Worm (Caenorhabditis elegans) whole organism, late embryonic: ENCODE data around the gene col-106.
A peak's percentile ranks its signal among the peaks of the same experiment; 100 is the strongest.

Experiments
- C08G9.2 ChIP-seq: sonication (generic microtip); optimal IDR thresholded peaks from 2 replicates; lab custom pipeline; 2016; ENCODE audit warnings: mild to moderate bottlenecking, missing genetic modification characterization, moderate library complexity, missing compliant biosample characterization
- K02D7.2 ChIP-seq: sonication (generic microtip); optimal IDR thresholded peaks from 2 replicates; lab custom pipeline; 2017; ENCODE audit warnings: mild to moderate bottlenecking, missing genetic modification characterization, missing compliant biosample characterization
- K09A11.1 ChIP-seq: sonication (generic microtip); optimal IDR thresholded peaks from 2 replicates; lab custom pipeline; 2017; ENCODE audit warnings: antibody characterized with exemption, mild to moderate bottlenecking, missing genetic modification characterization, missing compliant biosample characterization; ENCODE audit not compliant: insufficient read depth
- Y22D7AL.16 ChIP-seq: sonication (generic microtip); optimal IDR thresholded peaks from 2 replicates; lab custom pipeline; 2016; ENCODE audit warnings: missing genetic modification characterization, missing compliant biosample characterization
- ceh-2 ChIP-seq: sonication (generic microtip); optimal IDR thresholded peaks from 2 replicates; lab custom pipeline; 2016; ENCODE audit warnings: missing genotype, missing genetic modification characterization, missing compliant biosample characterization
- ceh-22 ChIP-seq: sonication (generic microtip); optimal IDR thresholded peaks from 2 replicates; lab custom pipeline; 2017; ENCODE audit warnings: missing biosample characterization, missing genetic modification characterization
- ceh-24 ChIP-seq: sonication (generic microtip); optimal IDR thresholded peaks from 2 replicates; lab custom pipeline; 2016; ENCODE audit warnings: mild to moderate bottlenecking, missing genetic modification characterization, missing compliant biosample characterization
- ceh-31 ChIP-seq: sonication (generic microtip); optimal IDR thresholded peaks from 2 replicates; lab custom pipeline; 2016; ENCODE audit warnings: missing genetic modification characterization, missing compliant biosample characterization
- ceh-34 ChIP-seq: sonication (generic microtip); optimal IDR thresholded peaks from 2 replicates; lab custom pipeline; 2016; ENCODE audit warnings: mild to moderate bottlenecking, missing genetic modification characterization, missing compliant biosample characterization
- ceh-45 ChIP-seq: fragments of 200-800 bp; sonication (Bioruptor generic); IDR thresholded peaks from 2 replicates; pipeline ENCODE4 v1.3.6; 2022; ENCODE audit warnings: missing genetic modification reagents, missing genetic modification characterization, missing compliant biosample characterization
- ceh-6 ChIP-seq: fragments of 200-800 bp; sonication (Bioruptor generic); optimal IDR thresholded peaks from 2 replicates; lab custom pipeline; 2018; ENCODE audit warnings: mild to moderate bottlenecking, missing genetic modification characterization, missing compliant biosample characterization
- ceh-9 ChIP-seq: sonication (generic microtip); optimal IDR thresholded peaks from 2 replicates; lab custom pipeline; 2016; ENCODE audit warnings: mild to moderate bottlenecking, missing genetic modification characterization, inconsistent platforms, missing compliant biosample characterization
- dmd-4 ChIP-seq: sonication (generic microtip); optimal IDR thresholded peaks from 2 replicates; lab custom pipeline; 2016; ENCODE audit warnings: borderline replicate concordance, missing genetic modification characterization, missing compliant biosample characterization
- elt-2 ChIP-seq: sonication (generic microtip); optimal IDR thresholded peaks from 2 replicates; lab custom pipeline; 2016; ENCODE audit warnings: missing genetic modification reagents, missing genetic modification characterization, missing compliant biosample characterization
- elt-4 ChIP-seq: sonication (generic microtip); optimal IDR thresholded peaks from 2 replicates; lab custom pipeline; 2016; ENCODE audit warnings: missing genetic modification characterization, missing compliant biosample characterization
- fkh-10 ChIP-seq: fragments of 150-350 bp; optimal IDR thresholded peaks from 2 replicates; lab custom pipeline; 2014; ENCODE audit warnings: missing biosample characterization, missing genetic modification reagents, missing genetic modification characterization
- gmeb-2 ChIP-seq: sonication (generic microtip); optimal IDR thresholded peaks from 2 replicates; lab custom pipeline; 2016; ENCODE audit warnings: missing genetic modification characterization, inconsistent platforms, missing compliant biosample characterization
- hlh-15 ChIP-seq: sonication (generic microtip); optimal IDR thresholded peaks from 2 replicates; lab custom pipeline; 2016; ENCODE audit warnings: missing genetic modification characterization, missing compliant biosample characterization
- hlh-30 ChIP-seq: sonication (generic microtip); optimal IDR thresholded peaks from 2 replicates; lab custom pipeline; 2017; ENCODE audit warnings: antibody characterized with exemption, missing genetic modification characterization, missing compliant biosample characterization; ENCODE audit not compliant: insufficient read depth
- hlh-8 ChIP-seq: sonication (generic microtip); optimal IDR thresholded peaks from 2 replicates; lab custom pipeline; 2016; ENCODE audit warnings: missing genotype, missing genetic modification characterization, missing compliant biosample characterization
- madf-2 ChIP-seq: sonication (generic microtip); optimal IDR thresholded peaks from 2 replicates; lab custom pipeline; 2017; ENCODE audit warnings: missing genetic modification characterization, missing compliant biosample characterization
- nfya-1 ChIP-seq: sonication (generic microtip); optimal IDR thresholded peaks from 2 replicates; lab custom pipeline; 2017; ENCODE audit warnings: missing genetic modification characterization, mild to moderate bottlenecking, missing compliant biosample characterization, antibody characterized with exemption, moderate library complexity
- npax-4 ChIP-seq: sonication (generic microtip); optimal IDR thresholded peaks from 2 replicates; lab custom pipeline; 2016; ENCODE audit warnings: missing genetic modification characterization, missing compliant biosample characterization
- pax-1 ChIP-seq: fragments of 150-350 bp; optimal IDR thresholded peaks from 2 replicates; lab custom pipeline; 2014; ENCODE audit warnings: missing biosample characterization, missing genetic modification characterization
- pha-4 ChIP-seq: fragments of 150-350 bp; optimal IDR thresholded peaks from 2 replicates; lab custom pipeline; 2018; ENCODE audit warnings: missing biosample characterization, missing genetic modification reagents, missing genetic modification characterization
- pqm-1 ChIP-seq: sonication (generic microtip); optimal IDR thresholded peaks from 2 replicates; lab custom pipeline; 2016; ENCODE audit warnings: missing genetic modification characterization, missing compliant biosample characterization
- ref-2 ChIP-seq: sonication (generic microtip); optimal IDR thresholded peaks from 2 replicates; lab custom pipeline; 2016; ENCODE audit warnings: missing genetic modification characterization, missing compliant biosample characterization
- rnt-1 ChIP-seq: sonication (generic microtip); optimal IDR thresholded peaks from 2 replicates; lab custom pipeline; 2016; ENCODE audit warnings: missing genetic modification characterization, missing compliant biosample characterization
- syd-9 ChIP-seq: sonication (generic microtip); optimal IDR thresholded peaks from 2 replicates; lab custom pipeline; 2016; ENCODE audit warnings: mild to moderate bottlenecking, missing genetic modification characterization, moderate library complexity, missing compliant biosample characterization
- tbx-2 ChIP-seq: sonication (generic microtip); optimal IDR thresholded peaks from 2 replicates; lab custom pipeline; 2016; ENCODE audit warnings: missing genetic modification characterization, missing compliant biosample characterization
- tbx-7 ChIP-seq: sonication (generic microtip); optimal IDR thresholded peaks from 2 replicates; lab custom pipeline; 2016; ENCODE audit warnings: missing genotype, missing genetic modification characterization, missing compliant biosample characterization
- unc-42 ChIP-seq: sonication (generic microtip); optimal IDR thresholded peaks from 2 replicates; lab custom pipeline; 2016; ENCODE audit warnings: missing genotype, missing genetic modification characterization, missing compliant biosample characterization
- unc-55 ChIP-seq: sonication (generic microtip); optimal IDR thresholded peaks from 2 replicates; lab custom pipeline; 2017; ENCODE audit warnings: missing biosample characterization, missing genetic modification reagents, missing genetic modification characterization
- zip-5 ChIP-seq: sonication (generic microtip); optimal IDR thresholded peaks from 2 replicates; lab custom pipeline; 2016; ENCODE audit warnings: missing genetic modification characterization, missing compliant biosample characterization

The col-106 gene

DNA sequence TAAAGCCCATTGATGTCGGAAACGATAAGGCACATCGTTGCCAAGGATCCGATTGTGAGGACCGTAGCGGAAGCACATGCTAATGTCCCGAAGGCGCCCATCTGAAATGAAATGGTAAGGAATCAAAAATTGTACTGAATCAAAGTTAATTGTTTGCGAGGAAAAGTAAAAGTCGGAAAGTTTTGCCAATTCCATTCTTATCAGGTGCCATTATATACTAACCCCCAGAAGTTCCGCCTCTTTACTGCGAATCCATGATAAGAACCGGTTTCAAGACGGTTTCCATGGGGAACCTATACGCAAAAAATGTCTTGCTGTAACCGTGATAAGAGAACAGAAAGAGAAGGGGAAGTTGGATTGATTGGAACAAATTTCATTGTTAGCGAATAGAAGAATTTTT lies at the start of gene col-106:
TSS of gene col-106 (minus strand) at position 101 of the 400 bp plus-strand sequence.
- no peak for TF ChIP-seq ceh-31 (tag; lab: Kevin White, UChicago)
- TF ChIP-seq gmeb-2 (tag; lab: Kevin White, UChicago): no peak
- TF ChIP-seq pqm-1: no peak
- TF ChIP-seq nfya-1 (tag; lab: Kevin White, UChicago): no peak
- no peak for TF ChIP-seq Y22D7AL.16 (tag; lab: Kevin White, UChicago)
- TF ChIP-seq pax-1 (tag; lab: Kevin White, UChicago): no peak
- no peak for TF ChIP-seq zip-5
- TF ChIP-seq npax-4 (tag; lab: Kevin White, UChicago): no peak
- TF ChIP-seq rnt-1 (tag; lab: Kevin White, UChicago): no peak
- TF ChIP-seq hlh-30 (tag; lab: Kevin White, UChicago): no peak
- TF ChIP-seq ceh-45: no peak
- no peak for TF ChIP-seq ref-2 (tag; lab: Kevin White, UChicago)
- TF ChIP-seq tbx-7: no peak
- TF ChIP-seq C08G9.2 (tag; lab: Kevin White, UChicago): no peak
- no peak for TF ChIP-seq unc-42 (tag; lab: Kevin White, UChicago)
- TF ChIP-seq hlh-15 (tag; lab: Kevin White, UChicago): no peak
- TF ChIP-seq ceh-6 (GFP tag; lab: Kevin White, UChicago): no peak

DNA sequence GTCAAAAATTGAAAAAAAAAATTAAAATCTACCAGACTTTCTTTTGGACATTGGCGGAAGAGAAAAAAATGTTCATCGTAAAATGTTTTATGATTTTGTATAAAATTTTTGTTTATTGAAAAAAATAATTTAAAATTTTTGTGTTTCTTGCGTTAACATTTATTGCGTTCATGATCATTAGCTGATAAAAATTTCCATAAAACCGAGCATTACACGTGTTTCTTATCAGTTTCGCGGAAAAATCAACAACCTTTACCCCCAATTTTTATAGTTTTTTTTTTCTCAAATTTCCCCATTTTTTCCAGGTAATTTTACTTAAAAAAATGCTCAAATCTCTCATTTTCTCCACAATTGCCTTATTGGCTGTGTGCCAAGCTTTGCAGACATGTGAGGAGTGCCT lies 49.7 kb upstream of the col-106 start, which contains the start of gene txt-4:
TSS of gene txt-4 (plus strand) at position 324 of the 400 bp plus-strand sequence.
- no peak for TF ChIP-seq K09A11.1 (tag; lab: Kevin White, UChicago)

DNA sequence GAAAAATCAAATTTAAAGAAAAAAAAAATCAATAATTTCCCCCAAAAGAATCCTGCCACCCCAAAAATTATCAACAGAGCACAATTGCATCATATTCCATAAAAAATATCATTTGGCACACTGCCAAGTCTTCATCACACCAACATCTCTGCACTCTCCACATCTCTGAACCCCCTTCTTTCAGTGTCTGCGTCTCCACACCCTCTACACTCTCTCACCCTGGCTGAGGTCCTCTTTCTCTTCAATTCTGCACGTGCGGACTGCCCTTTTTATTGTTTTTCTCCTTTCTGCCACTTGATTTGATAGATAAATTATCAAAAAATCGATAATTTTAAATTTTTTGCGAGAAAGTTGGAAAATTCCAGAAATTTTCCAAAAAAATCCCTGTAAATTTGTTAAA lies 36.9 kb upstream of the col-106 start, which contains the start of gene hxk-3:
TSS of gene hxk-3 (plus strand) at position 179 of the 400 bp plus-strand sequence.
- TF ChIP-seq fkh-10 (GFP tag; lab: Kevin White, UChicago): no peak
- no peak for TF ChIP-seq gmeb-2 (tag; lab: Kevin White, UChicago)
- TF ChIP-seq elt-4 (tag; lab: Kevin White, UChicago): no peak
- no peak for TF ChIP-seq ceh-9
- TF ChIP-seq ceh-31 (tag; lab: Kevin White, UChicago): peak; percentile 7
- peak; percentile 6 for TF ChIP-seq hlh-8
- no peak for TF ChIP-seq ceh-22 (tag; lab: Kevin White, UChicago)
- no peak for TF ChIP-seq zip-5
- TF ChIP-seq unc-42 (tag; lab: Kevin White, UChicago): peak; percentile 52
- TF ChIP-seq unc-55 (GFP tag; lab: Kevin White, UChicago): peak; percentile 25
- TF ChIP-seq nfya-1 (tag; lab: Kevin White, UChicago): peak; percentile 33
- TF ChIP-seq ceh-2 (tag; lab: Kevin White, UChicago): no peak
- peak; percentile 22 for TF ChIP-seq elt-2 (tag; lab: Kevin White, UChicago)
- no peak for TF ChIP-seq K02D7.2 (tag; lab: Kevin White, UChicago)
- TF ChIP-seq ceh-34 (tag; lab: Kevin White, UChicago): no peak
- no peak for TF ChIP-seq hlh-15 (tag; lab: Kevin White, UChicago)
- peak; percentile 67 for TF ChIP-seq hlh-30 (tag; lab: Kevin White, UChicago)

DNA sequence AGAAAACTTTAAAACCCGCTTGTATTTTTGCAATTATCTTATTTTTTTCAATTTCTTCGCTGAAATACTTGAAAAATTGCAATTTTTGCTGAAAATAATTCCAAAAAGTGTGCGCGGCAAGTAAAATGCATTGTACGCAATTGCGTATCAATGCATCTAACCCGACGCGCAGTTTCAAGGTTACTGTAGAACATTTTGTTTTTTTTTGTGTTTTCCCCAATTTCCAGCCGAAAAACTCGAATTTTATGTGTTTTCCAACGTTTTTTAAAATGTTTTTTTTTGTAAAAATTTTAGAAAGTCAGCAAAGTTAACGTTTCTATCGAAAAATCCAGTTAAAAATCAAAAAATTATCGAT lies 36.1 kb upstream of the col-106 start:
- no peak for TF ChIP-seq ceh-6 (GFP tag; lab: Kevin White, UChicago)
- no peak for TF ChIP-seq madf-2
- TF ChIP-seq unc-55 (GFP tag; lab: Kevin White, UChicago): no peak
- TF ChIP-seq elt-4 (tag; lab: Kevin White, UChicago): no peak
- TF ChIP-seq dmd-4: no peak
- no peak for TF ChIP-seq hlh-8
- TF ChIP-seq syd-9 (tag; lab: Kevin White, UChicago): no peak
- no peak for TF ChIP-seq tbx-7
- TF ChIP-seq pha-4 (tag; lab: Kevin White, UChicago): no peak
- TF ChIP-seq ceh-24 (tag; lab: Kevin White, UChicago): no peak
- no peak for TF ChIP-seq tbx-2 (tag; lab: Kevin White, UChicago)
